Worm (Caenorhabditis elegans): ENCODE measurements around the gene F54D12.10.

- TF ChIP-seq madf-8 (GFP tag; conservative IDR thresholded peaks at IDR 0.05) (no peak), ceh-79 (tag; optimal IDR thresholded peaks at IDR 0.05) (no peak), ama-1 (optimal IDR thresholded peaks at IDR 0.05) (no peak), ama-1 (GFP tag; optimal IDR thresholded peaks at IDR 0.05) (no peak), lin-35 (GFP tag; optimal IDR thresholded peaks at IDR 0.05) (no peak), hlh-26 (GFP tag; conservative IDR thresholded peaks at IDR 0.05) (no peak), cebp-1 (GFP tag; IDR thresholded peaks at IDR 0.05) (no peak), cebp-1 (tag; optimal IDR thresholded peaks at IDR 0.05) (no peak), T26A5.8 (tag; optimal IDR thresholded peaks at IDR 0.05) (no peak)
These were observed 41.8 kb upstream of the F54D12.10 start for ce11 chrII:1419994-1420393.

Data from whole organism, young adult.